Worm (Caenorhabditis elegans) whole organism, young adult: ENCODE results near the gene sel-11.

ENCODE experiments used
- B0336.3 ChIP-seq: fragments of 200-800 bp; sonication (Bioruptor generic); IDR thresholded peaks from 2 replicates; pipeline ENCODE4 v1.3.6; 2022; ENCODE audit warnings: missing genetic modification characterization, missing compliant biosample characterization
- D2030.7 ChIP-seq: fragments of 200-800 bp; sonication (Bioruptor generic); IDR thresholded peaks from 2 replicates; pipeline ENCODE4 v1.3.6; 2022; ENCODE audit warnings: missing genetic modification reagents, missing genetic modification characterization, missing compliant biosample characterization
- F33H1.4 ChIP-seq: fragments of 200-800 bp; sonication (Bioruptor generic); IDR thresholded peaks from 2 replicates; pipeline ENCODE4 v1.3.6; 2022; ENCODE audit warnings: missing genetic modification reagents, missing genetic modification characterization, missing compliant biosample characterization
- F37B4.10 ChIP-seq: fragments of 200-800 bp; sonication (Bioruptor generic); IDR thresholded peaks from 2 replicates; pipeline ENCODE4 v1.3.6; 2022; ENCODE audit warnings: missing genetic modification characterization, missing compliant biosample characterization
- F39B2.1 ChIP-seq: fragments of 200-800 bp; sonication (Bioruptor generic); IDR thresholded peaks from 2 replicates; pipeline ENCODE4 v1.3.6; 2022; ENCODE audit warnings: missing genetic modification reagents, missing genetic modification characterization, missing compliant biosample characterization
- F49E8.2 ChIP-seq: sonication (generic microtip); optimal IDR thresholded peaks from 3 replicates; lab custom pipeline; 2017; ENCODE audit warnings: missing genetic modification characterization, mild to moderate bottlenecking, missing compliant biosample characterization, antibody characterized with exemption, moderate library complexity; ENCODE audit not compliant: insufficient read depth
- F57A8.1 ChIP-seq: fragments of 200-800 bp; sonication (Bioruptor generic); optimal IDR thresholded peaks from 2 replicates; lab custom pipeline; 2018; ENCODE audit warnings: mild to moderate bottlenecking, missing genetic modification characterization, moderate library complexity, missing compliant biosample characterization
- Y53F4B.3 ChIP-seq: fragments of 200-800 bp; sonication (Bioruptor generic); IDR thresholded peaks from 2 replicates; pipeline ENCODE4 v1.3.6; 2022; ENCODE audit warnings: missing genetic modification reagents, missing genetic modification characterization, missing compliant biosample characterization
- attf-3 ChIP-seq: fragments of 200-800 bp; sonication (Bioruptor generic); conservative IDR thresholded peaks from 2 replicates; pipeline ENCODE4 v1.3.6; 2022; ENCODE audit warnings: missing genetic modification reagents, missing genetic modification characterization, missing compliant biosample characterization
- bed-1 ChIP-seq: fragments of 200-800 bp; sonication (Bioruptor generic); IDR thresholded peaks from 2 replicates; pipeline ENCODE4 v1.3.6; 2022; ENCODE audit warnings: missing genetic modification reagents, missing genetic modification characterization, missing compliant biosample characterization
- dpl-1 ChIP-seq: fragments of 150-350 bp; optimal IDR thresholded peaks from 2 replicates; lab custom pipeline; 2014; ENCODE audit warnings: missing biosample characterization, missing genetic modification reagents, missing genetic modification characterization
- efl-1 ChIP-seq: fragments of 150-350 bp; optimal IDR thresholded peaks from 2 replicates; lab custom pipeline; 2014; ENCODE audit warnings: missing biosample characterization, missing genetic modification reagents, missing genetic modification characterization
- egl-18 ChIP-seq: fragments of 200-800 bp; sonication (Bioruptor generic); IDR thresholded peaks from 2 replicates; pipeline ENCODE4 v1.3.6; 2022; ENCODE audit warnings: missing genetic modification reagents, missing genetic modification characterization, missing compliant biosample characterization
- ekl-4 ChIP-seq: fragments of 200-800 bp; sonication (Bioruptor generic); IDR thresholded peaks from 2 replicates; pipeline ENCODE4 v1.3.6; 2022; ENCODE audit warnings: missing genetic modification reagents, missing genetic modification characterization, missing compliant biosample characterization
- fkh-3 ChIP-seq: sonication (generic microtip); optimal IDR thresholded peaks from 2 replicates; lab custom pipeline; 2016; ENCODE audit warnings: mild to moderate bottlenecking, missing genetic modification characterization, missing compliant biosample characterization
- gei-17 ChIP-seq: fragments of 200-800 bp; sonication (Bioruptor generic); optimal IDR thresholded peaks from 2 replicates; lab custom pipeline; 2018; ENCODE audit warnings: mild to moderate bottlenecking, missing genetic modification characterization, missing compliant biosample characterization
- him-1 ChIP-seq: sonication (generic microtip); optimal IDR thresholded peaks from 2 replicates; lab custom pipeline; 2016; ENCODE audit warnings: missing genotype, missing genetic modification reagents, missing genetic modification characterization, missing compliant biosample characterization
- hlh-12 ChIP-seq: sonication (generic microtip); optimal IDR thresholded peaks from 2 replicates; lab custom pipeline; 2016; ENCODE audit warnings: missing genetic modification characterization, missing compliant biosample characterization
- hlh-26 ChIP-seq: fragments of 200-800 bp; sonication (Bioruptor generic); conservative IDR thresholded peaks from 2 replicates; pipeline ENCODE4 v1.3.6; 2022; ENCODE audit warnings: missing genetic modification reagents, missing genetic modification characterization, missing compliant biosample characterization
- hmg-1.2 ChIP-seq: fragments of 200-800 bp; sonication (Bioruptor generic); IDR thresholded peaks from 2 replicates; pipeline ENCODE4 v1.3.6; 2022; ENCODE audit warnings: missing genetic modification reagents, missing genetic modification characterization, missing compliant biosample characterization
- lin-35 ChIP-seq, 3 experiments: fragments of 150-350 bp in 2 of 3; sonication (generic microtip) in 1 of 3; optimal IDR thresholded peaks; 2 replicates each; lab custom pipeline; 2014 to 2018; ENCODE audit warnings: missing biosample characterization in 3 of 3, missing genetic modification characterization in 3 of 3, missing genetic modification reagents in 3 of 3
- lin-40 ChIP-seq: sonication (generic microtip); optimal IDR thresholded peaks from 2 replicates; lab custom pipeline; 2016; ENCODE audit warnings: missing genetic modification characterization, mild to moderate bottlenecking, missing compliant biosample characterization, missing genotype, missing genetic modification reagents
- lin-54 ChIP-seq: fragments of 200-800 bp; sonication (Bioruptor generic); optimal IDR thresholded peaks from 2 replicates; lab custom pipeline; 2018; ENCODE audit warnings: mild to moderate bottlenecking, missing genetic modification characterization, missing compliant biosample characterization
- lsl-1 ChIP-seq: fragments of 200-800 bp; sonication (Bioruptor generic); optimal IDR thresholded peaks from 2 replicates; lab custom pipeline; 2018; ENCODE audit warnings: mild to moderate bottlenecking, missing genetic modification characterization, moderate library complexity, missing compliant biosample characterization
- madf-3 ChIP-seq: fragments of 200-800 bp; sonication (Bioruptor generic); IDR thresholded peaks from 2 replicates; pipeline ENCODE4 v1.3.6; 2022; ENCODE audit warnings: missing genetic modification reagents, missing genetic modification characterization, missing compliant biosample characterization
- madf-6 ChIP-seq: fragments of 200-800 bp; sonication (Bioruptor generic); IDR thresholded peaks from 2 replicates; pipeline ENCODE4 v1.3.6; 2022; ENCODE audit warnings: missing genetic modification reagents, missing genetic modification characterization, missing compliant biosample characterization
- madf-8 ChIP-seq: fragments of 200-800 bp; sonication (Bioruptor generic); conservative IDR thresholded peaks from 2 replicates; pipeline ENCODE4 v1.3.6; 2022; ENCODE audit warnings: missing genetic modification reagents, missing genetic modification characterization, missing compliant biosample characterization
- nfya-2 ChIP-seq: fragments of 200-800 bp; sonication (Bioruptor generic); IDR thresholded peaks from 2 replicates; pipeline ENCODE4 v1.3.6; 2022; ENCODE audit warnings: missing genetic modification reagents, missing genetic modification characterization, missing compliant biosample characterization
- nhr-120 ChIP-seq: fragments of 200-800 bp; sonication (Bioruptor generic); IDR thresholded peaks from 2 replicates; pipeline ENCODE4 v1.3.6; 2022; ENCODE audit warnings: missing genetic modification characterization, missing compliant biosample characterization
- rec-8 ChIP-seq, 2 experiments: sonication (generic microtip); optimal IDR thresholded peaks; 2 replicates each; lab custom pipeline; 2016; ENCODE audit warnings: mild to moderate bottlenecking in 2 of 2, missing genetic modification characterization in 2 of 2, missing genetic modification reagents in 2 of 2, missing genotype in 2 of 2, missing biosample characterization in 1 of 2, missing compliant biosample characterization in 1 of 2, moderate library complexity in 1 of 2
- sea-2 ChIP-seq: fragments of 200-800 bp; sonication (Bioruptor generic); IDR thresholded peaks from 2 replicates; pipeline ENCODE4 v1.3.6; 2022; ENCODE audit warnings: missing genetic modification characterization, missing compliant biosample characterization
- snpc-3.4 ChIP-seq: sonication (generic microtip); optimal IDR thresholded peaks from 2 replicates; lab custom pipeline; 2017; ENCODE audit warnings: missing genetic modification characterization, mild to moderate bottlenecking, missing compliant biosample characterization, antibody characterized with exemption, moderate library complexity, missing genotype, missing genetic modification reagents
- tbp1 ChIP-seq: fragments of 200-800 bp; sonication (Bioruptor generic); optimal IDR thresholded peaks from 2 replicates; lab custom pipeline; 2018; ENCODE audit warnings: mild to moderate bottlenecking, missing genetic modification characterization, missing compliant biosample characterization
- tlf-1 ChIP-seq: fragments of 200-800 bp; sonication (Bioruptor generic); optimal IDR thresholded peaks from 2 replicates; lab custom pipeline; 2018; ENCODE audit warnings: mild to moderate bottlenecking, missing genetic modification characterization, missing compliant biosample characterization
- unc-130 ChIP-seq: sonication (generic microtip); optimal IDR thresholded peaks from 2 replicates; lab custom pipeline; 2016; ENCODE audit warnings: missing genetic modification reagents, missing genetic modification characterization, missing compliant biosample characterization
- xnd-1 ChIP-seq: sonication (generic microtip); optimal IDR thresholded peaks from 2 replicates; lab custom pipeline; 2016; ENCODE audit warnings: missing genotype, missing genetic modification reagents, missing genetic modification characterization, missing compliant biosample characterization
- zfh-2 ChIP-seq: fragments of 200-800 bp; sonication (Bioruptor generic); conservative IDR thresholded peaks from 2 replicates; pipeline ENCODE4 v1.3.6; 2022; ENCODE audit warnings: missing genetic modification reagents, missing genetic modification characterization, missing compliant biosample characterization
- ztf-26 ChIP-seq: sonication (generic microtip); optimal IDR thresholded peaks from 2 replicates; lab custom pipeline; 2017; ENCODE audit warnings: missing genetic modification characterization, missing compliant biosample characterization
- ztf-3 ChIP-seq: fragments of 200-800 bp; sonication (Bioruptor generic); optimal IDR thresholded peaks from 2 replicates; lab custom pipeline; 2018; ENCODE audit warnings: mild to moderate bottlenecking, missing genetic modification characterization, missing compliant biosample characterization

sel-11 gene

DNA sequence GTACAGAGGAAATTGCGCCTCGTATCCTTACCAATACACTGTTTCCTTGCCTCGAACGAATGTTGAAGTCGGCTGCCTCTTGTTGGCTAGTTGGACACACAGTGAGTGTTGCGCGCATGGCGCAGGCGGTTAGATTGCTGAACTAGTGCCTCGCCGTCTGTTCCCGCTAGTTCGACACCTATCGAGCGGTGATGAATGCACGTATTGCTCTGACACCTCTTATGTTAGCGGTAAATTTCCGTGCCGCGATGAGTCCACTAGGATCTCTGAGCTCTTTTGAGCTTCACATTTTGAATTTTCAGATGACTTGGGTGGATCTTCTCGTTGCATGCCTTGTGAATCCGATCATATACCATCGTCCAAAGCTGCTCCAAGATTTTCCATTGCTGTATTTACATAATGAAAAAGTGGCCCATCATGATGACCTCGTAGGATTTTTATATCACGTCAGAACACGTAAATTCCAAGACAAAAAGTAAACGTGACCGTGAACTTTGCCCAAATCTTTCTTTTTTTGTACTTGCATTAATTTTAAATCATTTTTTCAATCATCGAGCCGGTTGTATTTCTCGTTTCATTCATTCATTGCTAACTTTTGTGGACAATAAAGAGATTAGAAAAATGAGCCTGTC lies 15.8 kb downstream of the sel-11 start, which contains the start of gene F55A11.11 (continued):
- peak in 2 of 3 experiments; percentile 24 to 85 for TF ChIP-seq lin-35 (GFP tag; optimal IDR thresholded peaks at IDR 0.05; lab: Kevin White, UChicago)
- TF ChIP-seq Y53F4B.3 (GFP tag; lab: Robert Waterston, UW), result peak; percentile 89
- TF ChIP-seq dpl-1, result no peak
- TF ChIP-seq B0336.3, result peak; percentile 84
- peak; percentile 91 to 96 for TF ChIP-seq rec-8 (tag; optimal IDR thresholded peaks at IDR 0.05; lab: Kevin White, UChicago)
- TF ChIP-seq ztf-26 (tag; lab: Kevin White, UChicago), result peak; percentile 92
- peak; percentile 89 for TF ChIP-seq ekl-4 (GFP tag; lab: Robert Waterston, UW)
- TF ChIP-seq egl-18 (GFP tag; lab: Robert Waterston, UW), result peak; percentile 85; the same call in 1 of the 2 replicates
- TF ChIP-seq madf-6 (GFP tag; lab: Robert Waterston, UW), result peak; percentile 82
- TF ChIP-seq attf-3 (GFP tag; lab: Robert Waterston, UW), result peak; percentile 75
- TF ChIP-seq, all 124 proteins: peak for 109

- TF ChIP-seq fkh-3 (tag; lab: Kevin White, UChicago) (no peak), sea-2 (no peak), tbp1 (GFP tag; lab: Kevin White, UChicago) (no peak), lin-54 (GFP tag; lab: Kevin White, UChicago) (no peak), F57A8.1 (no peak), nhr-120 (no peak), F39B2.1 (GFP tag; lab: Robert Waterston, UW) (no peak), gei-17 (GFP tag; lab: Kevin White, UChicago) (no peak), snpc-3.4 (no peak), him-1 (tag; lab: Kevin White, UChicago) (no peak), ztf-3 (no peak), hlh-12 (tag; lab: Kevin White, UChicago) (no peak), unc-130 (no peak), bed-1 (no peak), tlf-1 (GFP tag; lab: Kevin White, UChicago) (no peak), nfya-2 (GFP tag; lab: Robert Waterston, UW) (no peak), dpl-1 (no peak), zfh-2 (GFP tag; lab: Robert Waterston, UW) (no peak), F37B4.10 (GFP tag; lab: Robert Waterston, UW) (no peak)
Measured at ce11 chrV:11787258-11787657, 20.1 kb downstream of the sel-11 start, which contains the start of gene F55A11.7. TSS of gene F55A11.7 (minus strand) at chrV:11787443.

DNA sequence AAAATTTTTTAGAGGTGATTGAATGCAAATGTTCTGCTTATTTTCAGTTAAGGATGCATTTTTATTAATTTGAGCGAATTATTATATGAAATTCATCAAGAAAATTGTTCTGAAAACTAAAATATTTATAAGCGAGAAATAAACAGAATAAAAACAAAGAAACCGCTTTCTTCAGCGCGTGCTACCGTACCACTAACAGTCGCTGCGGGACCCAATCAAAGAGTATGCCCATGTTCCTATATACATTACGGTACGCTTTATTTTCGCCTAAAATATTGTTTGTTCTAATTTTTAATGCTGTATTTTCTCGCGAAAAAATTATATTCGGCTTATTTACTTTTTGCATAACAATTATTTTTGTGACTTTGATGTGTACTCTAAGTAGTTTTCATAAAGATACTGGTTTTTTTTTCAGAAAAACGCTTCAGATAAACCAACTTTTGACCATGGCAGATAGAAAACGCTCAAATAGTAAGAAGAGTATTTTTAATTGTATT lies 20.7 kb downstream of the sel-11 start, which contains the start of gene F55A11.8:
F55A11.8 (plus strand) TSS at position 447 of the 497 bp plus-strand sequence.
- peak; percentile 86 for TF ChIP-seq xnd-1
- TF ChIP-seq efl-1, result peak; percentile 64
- no peak for TF ChIP-seq hlh-26 (GFP tag; lab: Robert Waterston, UW)
- TF ChIP-seq him-1 (tag; lab: Kevin White, UChicago), result peak; percentile 50
- peak; percentile 62; the same call in 1 of the 2 replicates for TF ChIP-seq madf-8
- TF ChIP-seq lsl-1, result peak; percentile 95
- TF ChIP-seq D2030.7 (GFP tag; lab: Robert Waterston, UW), result 0 out of 2 replicates have a peak, but pooled peaks have one; percentile 14
- no peak for TF ChIP-seq fkh-3 (tag; lab: Kevin White, UChicago)
- TF ChIP-seq madf-3 (GFP tag; lab: Robert Waterston, UW), result 0 out of 2 replicates have a peak, but pooled peaks have one; percentile 55
- peak; percentile 13; the same call in 1 of the 2 replicates for TF ChIP-seq hmg-1.2 (GFP tag; lab: Robert Waterston, UW)
- peak; percentile 89 for TF ChIP-seq madf-6 (GFP tag; lab: Robert Waterston, UW)
- peak; percentile 25 for TF ChIP-seq F49E8.2 (tag; lab: Kevin White, UChicago)
- peak; percentile 92 for TF ChIP-seq F33H1.4
- no peak for TF ChIP-seq gei-17 (GFP tag; lab: Kevin White, UChicago)
- TF ChIP-seq tlf-1 (GFP tag; lab: Kevin White, UChicago), result no peak
- no peak for TF ChIP-seq lin-40 (tag; lab: Kevin White, UChicago)
